Fruit fly (Drosophila melanogaster) whole organism, embryonic: ENCODE measurements around the gene CG44261.

ENCODE experiments used
- Antp ChIP-seq: fragments of 200-800 bp; sonication (Bioruptor generic); optimal IDR thresholded peaks from 3 replicates; lab custom pipeline; 2016; ENCODE audit warnings: missing biosample characterization, missing genetic modification characterization
- CG12155 ChIP-seq: fragments of 200-800 bp; sonication (Bioruptor generic); optimal IDR thresholded peaks from 3 replicates; lab custom pipeline; 2016; ENCODE audit warnings: missing biosample characterization, missing genetic modification characterization
- CG1233 ChIP-seq: fragments of 200-800 bp; sonication (Bioruptor generic); optimal IDR thresholded peaks from 4 replicates; lab custom pipeline; 2018; ENCODE audit warnings: missing biosample characterization, mild to moderate bottlenecking, missing genetic modification characterization
- CG13775 ChIP-seq: fragments of 200-800 bp; sonication (Bioruptor generic); optimal IDR thresholded peaks from 3 replicates; lab custom pipeline; 2017; ENCODE audit warnings: missing biosample characterization, mild to moderate bottlenecking, missing genetic modification characterization
- CG17385 ChIP-seq: fragments of 200-800 bp; sonication (Bioruptor generic); optimal IDR thresholded peaks from 3 replicates; lab custom pipeline; 2018; ENCODE audit warnings: missing biosample characterization, mild to moderate bottlenecking, missing genetic modification characterization
- CG18476 ChIP-seq: fragments of 200-800 bp; sonication (Bioruptor generic); optimal IDR thresholded peaks from 2 replicates; lab custom pipeline; 2016; ENCODE audit warnings: missing biosample characterization, mild to moderate bottlenecking, missing genetic modification characterization
- CG33213 ChIP-seq: fragments of 200-800 bp; sonication (Bioruptor generic); optimal IDR thresholded peaks from 3 replicates; lab custom pipeline; 2016; ENCODE audit warnings: missing biosample characterization, missing genetic modification characterization
- CG4707 ChIP-seq: fragments of 200-800 bp; sonication (Bioruptor generic); optimal IDR thresholded peaks from 2 replicates; lab custom pipeline; 2018; ENCODE audit warnings: missing biosample characterization, mild to moderate bottlenecking, missing genetic modification characterization, moderate library complexity
- CG6683 ChIP-seq: fragments of 200-800 bp; sonication (Bioruptor generic); optimal IDR thresholded peaks from 2 replicates; lab custom pipeline; 2017; ENCODE audit warnings: missing biosample characterization, mild to moderate bottlenecking, missing genetic modification characterization, missing genetic modification reagents
- CG7839 ChIP-seq: fragments of 200-800 bp; sonication (Bioruptor generic); optimal IDR thresholded peaks from 3 replicates; lab custom pipeline; 2018; ENCODE audit warnings: missing biosample characterization, mild to moderate bottlenecking, missing genetic modification characterization, moderate library complexity
- CG8290 ChIP-seq, 3 experiments: fragments of 200-800 bp; sonication (Bioruptor generic); optimal IDR thresholded peaks; 2 replicates each; lab custom pipeline; 2016 to 2019; ENCODE audit warnings: missing biosample characterization in 3 of 3, missing genetic modification characterization in 3 of 3, mild to moderate bottlenecking in 2 of 3, moderate library complexity in 1 of 3
- CG8388 ChIP-seq: fragments of 200-800 bp; sonication (Bioruptor generic); optimal IDR thresholded peaks from 2 replicates; lab custom pipeline; 2019; ENCODE audit warnings: missing biosample characterization, mild to moderate bottlenecking, missing genetic modification characterization, moderate library complexity
- CG9215 ChIP-seq: fragments of 200-800 bp; sonication (Bioruptor generic); IDR thresholded peaks from 2 replicates; pipeline ENCODE4 v1.3.6; 2022; ENCODE audit warnings: missing biosample characterization, missing genetic modification characterization
- CTCF ChIP-seq: fragments of 200-800 bp; sonication (Bioruptor generic); optimal IDR thresholded peaks from 2 replicates; lab custom pipeline; 2017; ENCODE audit warnings: missing biosample characterization, mild to moderate bottlenecking, missing genetic modification characterization, moderate library complexity
- CrebB ChIP-seq: fragments of 200-800 bp; sonication (Bioruptor generic); optimal IDR thresholded peaks from 3 replicates; lab custom pipeline; 2018; ENCODE audit warnings: missing biosample characterization, mild to moderate bottlenecking, missing genetic modification characterization
- E2f2 ChIP-seq: fragments of 200-800 bp; sonication (Bioruptor generic); IDR thresholded peaks from 2 replicates; pipeline ENCODE4 v1.3.6; 2022; ENCODE audit warnings: missing biosample characterization, missing genetic modification characterization
- Elba2 ChIP-seq: fragments of 200-800 bp; sonication (Bioruptor generic); optimal IDR thresholded peaks from 3 replicates; lab custom pipeline; 2016; ENCODE audit warnings: missing biosample characterization, missing genetic modification characterization
- Fer2 ChIP-seq: fragments of 200-800 bp; sonication (Bioruptor generic); optimal IDR thresholded peaks from 2 replicates; lab custom pipeline; 2018; ENCODE audit warnings: missing biosample characterization, mild to moderate bottlenecking, missing genetic modification characterization, moderate library complexity
- Hr3 ChIP-seq: fragments of 200-800 bp; sonication (Bioruptor generic); optimal IDR thresholded peaks from 3 replicates; lab custom pipeline; 2016; ENCODE audit warnings: missing biosample characterization, missing genetic modification characterization
- Hsf ChIP-seq: fragments of 200-800 bp; sonication (Bioruptor generic); optimal IDR thresholded peaks from 3 replicates; lab custom pipeline; 2016; ENCODE audit warnings: missing biosample characterization, missing genetic modification characterization
- Lpt ChIP-seq: fragments of >200 bp; optimal IDR thresholded peaks from 2 replicates; lab custom pipeline; 2018; ENCODE audit warnings: missing biosample characterization, missing genetic modification characterization
- NfI ChIP-seq: fragments of 200-800 bp; sonication (Bioruptor generic); optimal IDR thresholded peaks from 3 replicates; lab custom pipeline; 2018; ENCODE audit warnings: missing biosample characterization, mild to moderate bottlenecking, missing genetic modification characterization, moderate library complexity
- Oli ChIP-seq: fragments of 200-800 bp; sonication (Bioruptor generic); optimal IDR thresholded peaks from 2 replicates; lab custom pipeline; 2018; ENCODE audit warnings: missing biosample characterization, mild to moderate bottlenecking, missing genetic modification characterization, moderate library complexity
- Sin3A ChIP-seq: fragments of >200 bp; optimal IDR thresholded peaks from 2 replicates; lab custom pipeline; 2018
- Sox102F ChIP-seq: fragments of 200-800 bp; sonication (Bioruptor generic); optimal IDR thresholded peaks from 2 replicates; lab custom pipeline; 2018; ENCODE audit warnings: missing biosample characterization, mild to moderate bottlenecking, missing genetic modification characterization, moderate library complexity
- Sry-β ChIP-seq: fragments of 200-800 bp; sonication (Bioruptor generic); optimal IDR thresholded peaks from 2 replicates; lab custom pipeline; 2018; ENCODE audit warnings: missing biosample characterization, mild to moderate bottlenecking, missing genetic modification characterization, moderate library complexity
- Taf1 ChIP-seq: fragments of 200-800 bp; sonication (Bioruptor generic); IDR thresholded peaks from 2 replicates; pipeline ENCODE4 v1.3.6; 2022; ENCODE audit warnings: missing biosample characterization, missing genetic modification characterization
- bbx ChIP-seq: fragments of 200-800 bp; sonication (Bioruptor generic); IDR thresholded peaks from 2 replicates; pipeline ENCODE4 v1.3.6; 2022; ENCODE audit warnings: missing biosample characterization, missing genetic modification characterization; ENCODE audit not compliant: partially characterized antibody
- chm ChIP-seq: fragments of 200-800 bp; sonication (Bioruptor generic); IDR thresholded peaks from 2 replicates; pipeline ENCODE4 v1.3.6; 2022; ENCODE audit warnings: missing biosample characterization, missing genetic modification characterization
- dm ChIP-seq: fragments of 200-800 bp; sonication (Bioruptor generic); optimal IDR thresholded peaks from 3 replicates; lab custom pipeline; 2016; ENCODE audit warnings: missing biosample characterization, missing genetic modification characterization
- eve ChIP-seq, 2 experiments: fragments of >200 bp; optimal IDR thresholded peaks; 2 replicates each; lab custom pipeline; 2017; ENCODE audit warnings: missing biosample characterization in 2 of 2, missing genetic modification characterization in 2 of 2
- exex ChIP-seq: fragments of 200-800 bp; sonication (Bioruptor generic); optimal IDR thresholded peaks from 4 replicates; lab custom pipeline; 2018; ENCODE audit warnings: missing biosample characterization, mild to moderate bottlenecking, missing genetic modification characterization, moderate library complexity
- fd102C ChIP-seq: fragments of 200-800 bp; sonication (Bioruptor generic); optimal IDR thresholded peaks from 2 replicates; lab custom pipeline; 2018; ENCODE audit warnings: missing biosample characterization, mild to moderate bottlenecking, missing genetic modification characterization, moderate library complexity
- inv ChIP-seq: fragments of 200-800 bp; sonication (Bioruptor generic); IDR thresholded peaks from 2 replicates; pipeline ENCODE4 v1.3.6; 2022; ENCODE audit warnings: missing biosample characterization, missing genetic modification characterization; ENCODE audit not compliant: partially characterized antibody
- jigr1 ChIP-seq: fragments of 200-800 bp; sonication (Bioruptor generic); IDR thresholded peaks from 3 replicates; pipeline ENCODE4 v1.3.6; 2022; ENCODE audit warnings: missing biosample characterization, missing genetic modification characterization
- luna ChIP-seq: fragments of 200-800 bp; sonication (Bioruptor generic); optimal IDR thresholded peaks from 2 replicates; lab custom pipeline; 2016; ENCODE audit warnings: missing biosample characterization, missing genetic modification characterization
- odd ChIP-seq: fragments of 200-800 bp; sonication (Bioruptor generic); optimal IDR thresholded peaks from 2 replicates; lab custom pipeline; 2017; ENCODE audit warnings: missing biosample characterization, mild to moderate bottlenecking, missing genetic modification characterization
- pan ChIP-seq, 4 experiments: fragments of >200 bp in 3 of 4; fragments of 200-800 bp in 1 of 4; sonication (Bioruptor generic) in 1 of 4; optimal IDR thresholded peaks in 3 of 4; IDR thresholded peaks in 1 of 4; 2 replicates each; pipeline versions ENCODE4 v1.3.6 to Lab custom; 2017 to 2022; ENCODE audit warnings: missing biosample characterization in 2 of 4, missing genetic modification characterization in 2 of 4, mixed read lengths in 1 of 4
- pnt ChIP-seq: fragments of 200-800 bp; sonication (Bioruptor generic); optimal IDR thresholded peaks from 3 replicates; lab custom pipeline; 2016; ENCODE audit warnings: missing biosample characterization, missing genetic modification characterization
- pum ChIP-seq: fragments of 200-800 bp; sonication (Bioruptor generic); optimal IDR thresholded peaks from 2 replicates; lab custom pipeline; 2016; ENCODE audit warnings: missing biosample characterization, missing genetic modification characterization
- row ChIP-seq: fragments of 200-800 bp; sonication (Bioruptor generic); IDR thresholded peaks from 3 replicates; pipeline ENCODE4 v1.3.6; 2022; ENCODE audit warnings: missing biosample characterization, missing genetic modification characterization
- sim ChIP-seq: fragments of 200-800 bp; sonication (Bioruptor generic); IDR thresholded peaks from 2 replicates; pipeline ENCODE4 v1.3.6; 2022; ENCODE audit warnings: missing biosample characterization, missing genetic modification characterization
- stwl ChIP-seq: fragments of 200-800 bp; sonication (Bioruptor generic); optimal IDR thresholded peaks from 3 replicates; lab custom pipeline; 2018; ENCODE audit warnings: missing biosample characterization, mild to moderate bottlenecking, missing genetic modification characterization, moderate library complexity
- sug ChIP-seq: fragments of 200-800 bp; optimal IDR thresholded peaks from 2 replicates; lab custom pipeline; 2019; ENCODE audit warnings: missing biosample characterization, mild to moderate bottlenecking, missing genetic modification characterization, moderate library complexity
- tna ChIP-seq: fragments of 200-800 bp; sonication (Bioruptor generic); IDR thresholded peaks from 2 replicates; pipeline ENCODE4 v1.3.6; 2022; ENCODE audit warnings: missing biosample characterization, missing genetic modification characterization; ENCODE audit not compliant: partially characterized antibody
- trem ChIP-seq: fragments of 200-800 bp; optimal IDR thresholded peaks from 3 replicates; lab custom pipeline; 2019; ENCODE audit warnings: missing biosample characterization, mild to moderate bottlenecking, missing genetic modification characterization, moderate library complexity
- unc-4 ChIP-seq: fragments of 200-800 bp; sonication (Bioruptor generic); IDR thresholded peaks from 2 replicates; pipeline ENCODE4 v1.3.6; 2022; ENCODE audit warnings: missing biosample characterization, missing genetic modification characterization; ENCODE audit not compliant: partially characterized antibody
- vvl ChIP-seq: fragments of 200-800 bp; sonication (Bioruptor generic); IDR thresholded peaks from 2 replicates; pipeline ENCODE4 v1.3.6; 2022; ENCODE audit warnings: missing biosample characterization, missing genetic modification characterization
- wor ChIP-seq: fragments of 200-800 bp; sonication (Bioruptor generic); IDR thresholded peaks from 2 replicates; pipeline ENCODE4 v1.3.6; 2022; ENCODE audit warnings: missing biosample characterization, missing genetic modification characterization
- yki ChIP-seq: fragments of >200 bp; optimal IDR thresholded peaks from 3 replicates; lab custom pipeline; 2018
- zfh2 ChIP-seq: fragments of 200-800 bp; sonication (Bioruptor generic); optimal IDR thresholded peaks from 2 replicates; lab custom pipeline; 2016; ENCODE audit warnings: missing biosample characterization, missing genetic modification characterization

The CG44261 gene

DNA sequence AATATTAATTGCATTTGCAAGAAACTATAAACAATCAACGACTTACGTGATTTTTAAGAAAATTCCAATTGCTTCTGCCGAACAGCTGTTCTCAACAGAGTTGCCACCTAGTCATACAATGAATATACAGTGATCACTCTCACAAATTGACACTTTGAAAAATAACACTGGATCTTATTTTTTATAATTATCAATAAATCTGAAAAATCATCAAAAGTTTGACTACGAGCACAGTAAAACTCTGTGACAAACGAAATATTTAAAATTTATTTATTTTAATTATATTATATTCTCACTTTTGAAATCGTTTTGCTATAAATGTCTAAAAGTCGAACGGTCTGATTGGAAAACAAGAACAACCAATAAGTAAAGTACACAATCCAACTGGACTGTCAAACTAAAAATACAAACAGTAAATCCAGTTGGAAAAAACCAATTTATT lies 8.0 kb downstream of the CG44261 start, which contains the start of gene CG34117 (continued):
- no peak for TF ChIP-seq jigr1 (GFP tag; lab: Robert Waterston, UW)
- TF ChIP-seq Oli, result peak; percentile 74
- peak; percentile 49 for TF ChIP-seq pnt (GFP tag; lab: Kevin White, UChicago)
- no peak for TF ChIP-seq tna (GFP tag; lab: Robert Waterston, UW)
- TF ChIP-seq Elba2, result peak; percentile 98
- peak; percentile 52; the same call in 1 of the 2 replicates for TF ChIP-seq chm (GFP tag; lab: Robert Waterston, UW)
- TF ChIP-seq CG1233 (GFP tag; lab: Kevin White, UChicago), result peak; percentile 77
- peak; percentile 83 for TF ChIP-seq sug
- TF ChIP-seq NfI, result peak; percentile 78
- peak; percentile 26; the same call in 1 of the 2 replicates for TF ChIP-seq wor
- TF ChIP-seq sim, result no peak
- TF ChIP-seq Taf1, result peak; percentile 52; the same call in 1 of the 2 replicates
- peak; percentile 18 for TF ChIP-seq CG4707 (GFP tag; lab: Kevin White, UChicago)
- peak; percentile 17 for TF ChIP-seq dm (GFP tag; lab: Kevin White, UChicago)
- no peak for TF ChIP-seq luna (GFP tag; lab: Kevin White, UChicago)
- peak; percentile 45 for TF ChIP-seq Antp
- TF ChIP-seq Hr3 (GFP tag; lab: Kevin White, UChicago), result peak; percentile 82
- peak; percentile 87 for TF ChIP-seq trem (tag; lab: Kevin White, UChicago)
- peak; percentile 80 for TF ChIP-seq CG8388 (GFP tag; lab: Kevin White, UChicago)
- peak; percentile 59 for TF ChIP-seq exex (tag; lab: Kevin White, UChicago)
- TF ChIP-seq CG18476, result peak; percentile 80
- TF ChIP-seq Sry-β (GFP tag; lab: Kevin White, UChicago), result no peak
- TF ChIP-seq CG17385, result peak; percentile 80
- TF ChIP-seq CG12155 (GFP tag; lab: Kevin White, UChicago), result peak; percentile 81
- TF ChIP-seq Sox102F (GFP tag; lab: Kevin White, UChicago), result peak; percentile 83
- no peak for TF ChIP-seq pan (optimal IDR thresholded peaks at IDR 0.05; lab: Kevin White, UChicago)
- peak in 1 of 2 experiments; percentile 88 for TF ChIP-seq pan (GFP tag; optimal IDR thresholded peaks at IDR 0.05 in 1 of 2, IDR thresholded peaks at IDR 0.05 in 1 of 2)
- peak; percentile 54 for TF ChIP-seq CG8290 (GFP tag; optimal IDR thresholded peaks at IDR 0.05; lab: Kevin White, UChicago)
- peak in 1 of 2 experiments; percentile 79 for TF ChIP-seq CG8290 (tag; optimal IDR thresholded peaks at IDR 0.05; lab: Kevin White, UChicago)
- no peak for TF ChIP-seq eve (GFP tag; optimal IDR thresholded peaks at IDR 0.05; lab: Kevin White, UChicago)
- peak; percentile 54 for TF ChIP-seq E2f2
- peak; percentile 57 for TF ChIP-seq CG6683 (GFP tag; lab: Kevin White, UChicago)
- peak; percentile 81 for TF ChIP-seq CG7839 (tag; lab: Kevin White, UChicago)
- TF ChIP-seq CrebB (tag; lab: Kevin White, UChicago), result peak; percentile 65
- TF ChIP-seq inv (GFP tag; lab: Robert Waterston, UW), result no peak
- peak; percentile 54 for TF ChIP-seq zfh2 (GFP tag; lab: Kevin White, UChicago)
- no peak for TF ChIP-seq yki (lab: Kevin White, UChicago)
- peak; percentile 66 for TF ChIP-seq Hsf (GFP tag; lab: Kevin White, UChicago)
- no peak for TF ChIP-seq Lpt
- peak; percentile 58 for TF ChIP-seq stwl
- TF ChIP-seq vvl (GFP tag; lab: Robert Waterston, UW), result peak; percentile 92
- no peak for TF ChIP-seq Sin3A (lab: Kevin White, UChicago)
- peak; percentile 61 for TF ChIP-seq CG9215 (GFP tag; lab: Robert Waterston, UW)
- peak; percentile 2 for TF ChIP-seq CTCF
- peak; percentile 56 for TF ChIP-seq pum
- peak; percentile 29; the same call in 1 of the 2 replicates for TF ChIP-seq unc-4 (GFP tag; lab: Robert Waterston, UW)
- peak; percentile 70 for TF ChIP-seq Fer2 (tag; lab: Kevin White, UChicago)
- no peak for TF ChIP-seq bbx (GFP tag; lab: Robert Waterston, UW)
- TF ChIP-seq odd, result peak; percentile 65
- peak; percentile 95 for TF ChIP-seq row (GFP tag; lab: Robert Waterston, UW)
- TF ChIP-seq fd102C (GFP tag; lab: Kevin White, UChicago), result peak; percentile 68
- peak; percentile 24 for TF ChIP-seq CG33213 (GFP tag; lab: Kevin White, UChicago)
- TF ChIP-seq CG13775, result peak; percentile 80
